Fruit fly (Drosophila melanogaster): ENCODE results near the gene zuc.

dm6 chr2L:12001132-12001531 is 11.4 kb upstream of the zuc start:
- TF ChIP-seq CG8478 (optimal IDR thresholded peaks at IDR 0.05) (no peak), usp (GFP tag; optimal IDR thresholded peaks at IDR 0.05) (no peak)
